Worm (Caenorhabditis elegans) whole organism, dauer: ENCODE measurements around the gene F59D12.5.

Experiments used
- unc-62 ChIP-seq: sonication (generic microtip); optimal IDR thresholded peaks from 2 replicates; lab custom pipeline; 2017; ENCODE audit warnings: missing biosample characterization, missing genetic modification reagents, missing genetic modification characterization

The F59D12.5 gene

ce11 chrX:15647276-15647675 lies at the start of gene F59D12.5:
TSS of gene F59D12.5 (minus strand) at chrX:15647369.
- no peak for TF ChIP-seq unc-62 (GFP tag; lab: Kevin White, UChicago)

DNA sequence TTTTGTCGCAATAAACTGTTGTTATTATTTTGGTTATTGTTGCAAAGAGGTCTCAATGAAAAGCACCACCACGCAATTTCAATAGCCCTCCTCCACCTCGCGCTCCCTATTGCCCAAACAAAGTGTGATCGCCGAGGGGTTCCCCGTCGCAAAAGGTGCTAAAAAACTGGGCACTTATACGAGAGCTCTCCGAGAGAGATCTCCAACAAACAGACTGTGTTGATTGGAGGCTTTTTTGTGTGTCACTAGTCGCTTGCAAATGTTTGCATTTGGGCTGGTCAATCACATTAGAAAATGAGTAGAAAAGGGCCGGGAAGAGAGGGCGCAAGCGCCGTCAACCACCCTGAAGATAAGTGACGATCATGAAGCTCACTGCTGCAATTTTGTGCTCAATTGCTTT lies 49.2 kb upstream of the F59D12.5 start, which contains the start of gene ZK662.2:
TSS of gene ZK662.2 (plus strand) at position 301 of the 400 bp plus-strand sequence.
- no peak for TF ChIP-seq unc-62 (GFP tag; lab: Kevin White, UChicago)

DNA sequence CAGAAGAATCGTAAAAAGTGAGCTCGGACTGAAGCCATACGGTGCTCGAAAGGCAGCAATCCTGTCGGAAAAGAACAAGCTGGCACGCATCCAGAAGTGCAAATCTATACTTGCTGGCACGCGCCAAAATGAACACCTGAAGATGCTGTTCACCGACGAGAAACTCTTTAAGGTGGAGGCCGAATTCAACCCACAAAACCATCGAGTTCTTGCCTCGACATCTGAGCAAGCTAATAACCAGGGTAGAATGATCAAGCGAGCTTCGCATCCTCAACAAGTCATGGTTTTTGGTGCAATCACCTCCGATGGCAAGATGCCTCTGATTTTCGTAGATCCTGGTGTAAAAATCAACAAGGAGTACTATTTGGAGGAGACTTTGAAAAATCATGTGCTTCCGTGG lies 46.3 kb upstream of the F59D12.5 start:
- TF ChIP-seq unc-62 (GFP tag; lab: Kevin White, UChicago), result no peak

ce11 chrX:15689244-15689643 lies 42.1 kb upstream of the F59D12.5 start, which contains the start of gene C03H12.1:
TSS of gene C03H12.1 (plus strand) at chrX:15689449.
- TF ChIP-seq unc-62 (GFP tag; lab: Kevin White, UChicago), result no peak

DNA sequence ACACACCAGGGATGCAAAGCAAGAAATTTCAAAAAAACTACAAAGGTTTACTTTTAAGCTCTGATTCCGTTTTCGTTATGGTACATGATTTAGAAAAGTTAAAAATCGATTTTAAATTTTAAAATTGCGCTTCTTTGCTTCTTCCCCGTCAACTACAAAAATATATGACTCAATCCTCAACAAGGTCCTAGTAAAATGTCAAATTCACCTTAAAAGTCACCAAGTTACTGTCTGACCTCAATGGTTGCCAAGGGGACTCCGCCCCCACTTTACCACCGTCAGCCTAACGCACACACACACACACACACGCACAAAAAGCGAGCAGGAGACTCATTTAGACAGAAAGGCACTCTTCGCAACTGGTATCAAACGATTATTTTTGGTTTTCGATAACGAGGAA lies 34.2 kb upstream of the F59D12.5 start, which contains the start of gene gpn-1:
TSS of gene gpn-1 (plus strand) at position 301 of the 400 bp plus-strand sequence.
- no peak for TF ChIP-seq unc-62 (GFP tag; lab: Kevin White, UChicago)

ce11 chrX:15675622-15676021 lies 28.5 kb upstream of the F59D12.5 start, which contains the start of gene F59D12.2:
TSS of gene F59D12.2 (minus strand) at chrX:15675722.
- no peak for TF ChIP-seq unc-62 (GFP tag; lab: Kevin White, UChicago)

DNA sequence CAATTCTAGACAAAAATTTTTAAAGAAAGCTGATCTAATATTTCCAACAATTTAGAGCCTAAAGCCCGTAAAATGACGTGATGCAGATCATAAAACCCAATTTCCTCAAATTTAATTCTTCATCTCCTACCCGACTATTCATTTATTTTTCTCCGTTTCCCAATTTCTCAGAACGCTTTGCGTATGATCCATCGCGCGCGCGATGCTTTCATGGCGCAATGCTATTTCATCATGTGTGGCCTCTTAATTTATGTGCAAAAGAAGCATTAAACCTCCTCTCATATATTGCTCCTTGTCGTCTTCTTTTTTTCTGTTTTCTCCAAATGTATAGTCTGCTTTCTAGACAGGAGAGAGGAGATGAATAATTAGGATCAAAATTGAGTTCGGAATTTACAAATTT lies 21.5 kb upstream of the F59D12.5 start:
- TF ChIP-seq unc-62 (GFP tag; lab: Kevin White, UChicago), result no peak

ce11 chrX:15668053-15668599 lies 21.0 kb upstream of the F59D12.5 start:
- no peak for TF ChIP-seq unc-62 (GFP tag; lab: Kevin White, UChicago)

DNA sequence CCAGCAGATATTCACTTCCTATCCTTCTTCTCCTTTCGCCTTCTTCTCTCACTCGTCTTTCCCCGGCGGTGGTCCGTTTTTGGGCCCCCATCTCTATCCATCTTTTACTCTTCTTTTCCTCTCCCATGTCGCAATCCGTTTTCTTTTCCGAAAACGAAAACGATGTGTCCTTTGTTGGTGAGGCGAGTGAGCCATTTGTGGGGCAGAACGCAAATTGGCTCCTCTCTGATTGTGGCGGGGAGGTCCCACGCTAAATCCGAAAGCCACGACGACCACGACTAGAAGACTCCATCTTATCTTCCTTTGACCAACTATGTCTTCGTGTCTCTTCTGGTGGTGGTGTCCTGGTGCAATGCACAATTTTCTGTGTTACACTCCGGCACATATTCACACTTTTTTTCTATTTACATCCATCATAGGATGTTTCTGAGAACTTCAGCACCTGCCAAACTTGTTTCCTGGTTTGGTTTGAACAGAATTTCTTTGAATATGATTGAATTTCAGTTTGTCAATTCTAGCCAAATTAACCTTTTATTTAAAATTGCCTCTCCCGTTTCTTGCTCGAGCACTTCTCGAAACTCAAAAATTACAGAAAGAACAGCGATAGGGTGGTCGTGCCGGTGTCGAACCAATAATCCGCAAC lies 19.1 kb upstream of the F59D12.5 start, which contains the start of gene pcdr-1:
TSS of gene pcdr-1 (plus strand) at position 593 of the 643 bp plus-strand sequence.
- no peak for TF ChIP-seq unc-62 (GFP tag; lab: Kevin White, UChicago)

- no peak for TF ChIP-seq unc-62 (GFP tag; lab: Kevin White, UChicago)
These were observed 16.6 kb upstream of the F59D12.5 start for ce11 chrX:15663740-15664139.

DNA sequence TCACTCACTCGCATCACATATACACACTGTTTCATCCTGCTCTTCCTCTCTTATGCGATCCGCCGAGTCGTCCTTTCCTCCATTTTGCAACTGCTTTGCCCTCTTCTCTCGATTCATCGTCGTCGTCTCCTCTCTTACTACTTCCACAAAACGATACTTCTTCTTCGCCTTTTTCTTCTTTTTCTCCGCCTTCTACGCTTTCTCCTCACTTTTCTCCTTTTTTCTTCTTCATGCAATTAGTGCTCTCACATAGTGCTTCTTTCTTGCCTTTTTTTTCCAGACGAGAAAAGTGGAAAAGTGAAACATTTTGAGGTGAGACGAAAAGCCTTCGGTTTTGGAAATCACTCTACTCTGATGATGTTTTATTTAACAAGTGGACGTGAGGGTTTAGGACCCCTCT lies 12.4 kb upstream of the F59D12.5 start:
- TF ChIP-seq unc-62 (GFP tag; lab: Kevin White, UChicago), result no peak

ce11 chrX:15657773-15658172 lies 10.6 kb upstream of the F59D12.5 start:
- TF ChIP-seq unc-62 (GFP tag; lab: Kevin White, UChicago), result no peak

- no peak for TF ChIP-seq unc-62 (GFP tag; lab: Kevin White, UChicago)
These were observed 8.5 kb upstream of the F59D12.5 start for ce11 chrX:15655623-15656022.

DNA sequence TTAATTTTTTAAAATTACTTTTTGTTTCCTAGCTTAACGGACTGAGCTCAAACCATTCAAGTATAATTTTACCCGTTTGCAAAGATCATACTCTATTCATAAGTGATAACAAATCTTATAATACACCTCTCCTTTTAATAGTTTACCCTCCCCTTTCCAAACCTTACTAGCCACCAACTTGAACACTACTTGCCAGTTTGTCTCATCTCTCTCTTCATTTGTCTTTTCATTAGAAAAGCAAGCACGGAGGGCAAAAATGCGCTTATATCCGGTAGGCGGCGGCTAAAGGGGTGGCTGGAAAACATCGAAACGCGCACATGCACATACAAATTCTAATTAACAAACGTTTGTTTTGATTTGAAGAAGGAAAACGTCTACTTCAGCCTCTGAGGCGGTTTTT lies 7.8 kb upstream of the F59D12.5 start:
- TF ChIP-seq unc-62 (GFP tag; lab: Kevin White, UChicago), result no peak

- TF ChIP-seq unc-62 (GFP tag; lab: Kevin White, UChicago), result no peak
These were observed 6.0 kb upstream of the F59D12.5 start for ce11 chrX:15653196-15653595.

ce11 chrX:15650919-15651420 lies 3.8 kb upstream of the F59D12.5 start, which contains the start of gene F59D12.3:
TSS of gene F59D12.3 (minus strand) at chrX:15650969.
- TF ChIP-seq unc-62 (GFP tag; lab: Kevin White, UChicago), result no peak

DNA sequence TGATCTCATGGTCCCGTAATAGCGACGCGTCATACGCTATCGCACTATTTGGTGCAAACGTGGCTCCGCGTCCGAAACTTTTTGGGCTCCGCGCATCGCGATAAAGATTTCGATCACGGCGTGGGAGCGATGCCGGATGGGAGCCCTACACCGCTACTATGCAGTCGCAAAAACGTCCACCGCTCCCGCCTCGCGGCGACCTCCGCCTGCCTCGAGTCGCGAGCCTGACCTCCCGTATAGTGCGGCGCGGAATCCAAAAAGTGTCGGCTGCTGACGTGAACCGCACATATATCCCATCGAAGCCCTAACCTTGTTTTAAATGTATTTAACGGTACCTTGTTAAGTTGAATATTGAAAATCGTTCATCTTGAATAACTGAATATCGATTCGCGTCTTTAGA lies 3.3 kb upstream of the F59D12.5 start:
- no peak for TF ChIP-seq unc-62 (GFP tag; lab: Kevin White, UChicago)
